Worm (Caenorhabditis elegans) whole organism, L2 larva: ENCODE measurements around the gene dmsr-12.
A peak's percentile ranks its signal among the peaks of the same experiment; 100 is the strongest.

Experiments used
- F13H6.1 ChIP-seq: sonication (generic microtip); optimal IDR thresholded peaks from 2 replicates; lab custom pipeline; 2016; ENCODE audit warnings: missing genetic modification characterization, missing compliant biosample characterization
- R02D3.7 ChIP-seq: fragments of 150-350 bp; optimal IDR thresholded peaks from 2 replicates; lab custom pipeline; 2014; ENCODE audit warnings: missing biosample characterization, missing genetic modification characterization
- Y55F3AM.14 ChIP-seq: fragments of 200-800 bp; sonication (Bioruptor generic); optimal IDR thresholded peaks from 2 replicates; lab custom pipeline; 2018; ENCODE audit warnings: mild to moderate bottlenecking, missing genetic modification characterization, missing compliant biosample characterization
- ZK546.5 ChIP-seq: sonication (generic microtip); optimal IDR thresholded peaks from 2 replicates; lab custom pipeline; 2017; ENCODE audit warnings: missing biosample characterization, missing genetic modification characterization
- alr-1 ChIP-seq: fragments of 150-350 bp; optimal IDR thresholded peaks from 2 replicates; lab custom pipeline; 2014; ENCODE audit warnings: missing biosample characterization, missing genetic modification characterization
- aly-2 ChIP-seq: fragments of 150-350 bp; optimal IDR thresholded peaks from 2 replicates; lab custom pipeline; 2014; ENCODE audit warnings: missing biosample characterization, missing genetic modification characterization
- ama-1 ChIP-seq: fragments of 150-350 bp; optimal IDR thresholded peaks from 2 replicates; lab custom pipeline; 2018; ENCODE audit warnings: inconsistent platforms
- blmp-1 ChIP-seq: sonication (generic microtip); optimal IDR thresholded peaks from 2 replicates; lab custom pipeline; 2017; ENCODE audit warnings: missing genetic modification characterization, mild to moderate bottlenecking, missing compliant biosample characterization, antibody characterized with exemption, moderate library complexity; ENCODE audit not compliant: insufficient read depth
- crh-2 ChIP-seq: sonication (generic microtip); optimal IDR thresholded peaks from 2 replicates; lab custom pipeline; 2017; ENCODE audit warnings: missing biosample characterization, missing genetic modification characterization
- dmd-4 ChIP-seq: sonication (generic microtip); optimal IDR thresholded peaks from 2 replicates; lab custom pipeline; 2017; ENCODE audit warnings: missing biosample characterization, missing genetic modification characterization
- elt-1 ChIP-seq: fragments of 150-350 bp; optimal IDR thresholded peaks from 2 replicates; lab custom pipeline; 2014; ENCODE audit warnings: missing biosample characterization, missing genetic modification characterization
- elt-3 ChIP-seq: sonication (generic microtip); optimal IDR thresholded peaks from 2 replicates; lab custom pipeline; 2017; ENCODE audit warnings: missing biosample characterization, missing genetic modification characterization
- gmeb-1 ChIP-seq: fragments of 150-350 bp; optimal IDR thresholded peaks from 2 replicates; lab custom pipeline; 2014; ENCODE audit warnings: missing biosample characterization, missing genetic modification characterization
- lin-13 ChIP-seq: fragments of 150-350 bp; optimal IDR thresholded peaks from 2 replicates; lab custom pipeline; 2014; ENCODE audit warnings: missing biosample characterization, missing genetic modification reagents, missing genetic modification characterization
- lin-39 ChIP-seq: fragments of 150-350 bp; optimal IDR thresholded peaks from 2 replicates; lab custom pipeline; 2014; ENCODE audit warnings: missing biosample characterization, missing genetic modification reagents, missing genetic modification characterization
- lsy-2 ChIP-seq, 2 experiments: fragments of 150-350 bp in 1 of 2; sonication (generic microtip) in 1 of 2; optimal IDR thresholded peaks; 2 replicates each; lab custom pipeline; 2014 to 2017; ENCODE audit warnings: missing biosample characterization in 2 of 2, missing genetic modification characterization in 2 of 2
- mbf-1 ChIP-seq: sonication (generic microtip); optimal IDR thresholded peaks from 2 replicates; lab custom pipeline; 2017; ENCODE audit warnings: missing biosample characterization, missing genetic modification characterization
- nhr-10 ChIP-seq: sonication (generic microtip); optimal IDR thresholded peaks from 2 replicates; lab custom pipeline; 2017; ENCODE audit warnings: missing biosample characterization, missing genetic modification characterization
- nhr-11 ChIP-seq: fragments of 150-350 bp; optimal IDR thresholded peaks from 2 replicates; lab custom pipeline; 2014; ENCODE audit warnings: missing biosample characterization, missing genetic modification characterization
- nhr-12 ChIP-seq: fragments of 150-350 bp; optimal IDR thresholded peaks from 2 replicates; lab custom pipeline; 2014; ENCODE audit warnings: missing biosample characterization, missing genetic modification characterization
- nhr-129 ChIP-seq: fragments of 150-350 bp; optimal IDR thresholded peaks from 2 replicates; lab custom pipeline; 2014; ENCODE audit warnings: missing biosample characterization, missing genetic modification characterization
- nhr-21 ChIP-seq: fragments of 150-350 bp; optimal IDR thresholded peaks from 2 replicates; lab custom pipeline; 2014; ENCODE audit warnings: missing biosample characterization, missing genetic modification characterization
- nhr-23 ChIP-seq: fragments of 150-350 bp; optimal IDR thresholded peaks from 2 replicates; lab custom pipeline; 2014; ENCODE audit warnings: missing biosample characterization, missing genetic modification reagents, missing genetic modification characterization
- nhr-237 ChIP-seq: fragments of 150-350 bp; optimal IDR thresholded peaks from 2 replicates; lab custom pipeline; 2014; ENCODE audit warnings: missing biosample characterization, missing genetic modification characterization
- nhr-6 ChIP-seq: fragments of 150-350 bp; optimal IDR thresholded peaks from 2 replicates; lab custom pipeline; 2014; ENCODE audit warnings: missing biosample characterization, missing genetic modification characterization
- peb-1 ChIP-seq: fragments of 150-350 bp; optimal IDR thresholded peaks from 2 replicates; lab custom pipeline; 2014; ENCODE audit warnings: missing biosample characterization, missing genetic modification characterization
- sem-4 ChIP-seq: fragments of 150-350 bp; optimal IDR thresholded peaks from 2 replicates; lab custom pipeline; 2014; ENCODE audit warnings: missing biosample characterization, missing genetic modification reagents, missing genetic modification characterization
- sma-3 ChIP-seq: sonication (generic microtip); optimal IDR thresholded peaks from 2 replicates; lab custom pipeline; 2016; ENCODE audit warnings: missing genetic modification reagents, missing genetic modification characterization, missing compliant biosample characterization
- sma-9 ChIP-seq, 2 experiments: fragments of 150-350 bp in 1 of 2; sonication (generic microtip) in 1 of 2; optimal IDR thresholded peaks; 2 replicates each; lab custom pipeline; 2014 to 2016; ENCODE audit warnings: missing genetic modification characterization in 2 of 2, mild to moderate bottlenecking in 1 of 2, missing biosample characterization in 1 of 2, missing compliant biosample characterization in 1 of 2, missing genetic modification reagents in 1 of 2, moderate library complexity in 1 of 2
- snpc-4 ChIP-seq: fragments of 150-350 bp; optimal IDR thresholded peaks from 2 replicates; lab custom pipeline; 2014; ENCODE audit warnings: missing biosample characterization, missing genetic modification characterization
- unc-62 ChIP-seq: fragments of 150-350 bp; optimal IDR thresholded peaks from 2 replicates; lab custom pipeline; 2014; ENCODE audit warnings: missing biosample characterization, missing genetic modification reagents, missing genetic modification characterization
- zag-1 ChIP-seq: fragments of 150-350 bp; optimal IDR thresholded peaks from 2 replicates; lab custom pipeline; 2014; ENCODE audit warnings: missing biosample characterization, missing genetic modification characterization
- ztf-11 ChIP-seq: sonication (generic microtip); optimal IDR thresholded peaks from 2 replicates; lab custom pipeline; 2017; ENCODE audit warnings: missing biosample characterization, missing genetic modification characterization
- ztf-4 ChIP-seq: fragments of 150-350 bp; optimal IDR thresholded peaks from 2 replicates; lab custom pipeline; 2014; ENCODE audit warnings: missing biosample characterization, missing genetic modification characterization

The dmsr-12 gene

ce11 chrV:6773735-6774134 lies 32.5 kb downstream of the dmsr-12 start, which contains the start of gene ZC404.16:
Gene ZC404.16 (minus strand): TSS chrV:6773835.
- no peak for TF ChIP-seq nhr-237
- TF ChIP-seq nhr-12: no peak
- no peak for TF ChIP-seq Y55F3AM.14 (GFP tag; lab: Kevin White, UChicago)
- TF ChIP-seq gmeb-1: no peak
- TF ChIP-seq lsy-2 (tag; optimal IDR thresholded peaks at IDR 0.05; lab: Kevin White, UChicago): no peak
- no peak for TF ChIP-seq zag-1 (tag; lab: Kevin White, UChicago)

DNA sequence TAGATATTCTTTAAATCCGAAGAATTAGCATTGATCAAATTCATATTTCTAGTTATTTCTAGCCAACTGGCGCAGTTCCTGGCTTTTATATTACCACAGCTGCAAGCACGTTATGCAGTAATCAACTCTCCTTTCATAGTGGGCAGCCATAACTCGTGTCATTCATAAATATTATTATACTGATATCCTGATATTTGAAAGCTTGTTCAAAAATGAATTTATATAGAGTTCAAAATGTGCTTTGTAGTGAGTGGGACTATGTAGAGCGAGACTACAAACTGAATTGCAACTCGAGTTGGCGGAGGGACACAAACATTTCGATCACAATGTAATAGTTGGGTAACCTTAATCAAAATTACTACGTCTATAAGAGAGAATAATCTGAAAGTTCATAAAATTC lies 34.6 kb downstream of the dmsr-12 start, which contains the start of gene srh-30:
Gene srh-30, minus strand, starts transcription at position 101 of the 400 bp plus-strand sequence.
- TF ChIP-seq snpc-4: no peak
- TF ChIP-seq, all 48 proteins: peak for 0

DNA sequence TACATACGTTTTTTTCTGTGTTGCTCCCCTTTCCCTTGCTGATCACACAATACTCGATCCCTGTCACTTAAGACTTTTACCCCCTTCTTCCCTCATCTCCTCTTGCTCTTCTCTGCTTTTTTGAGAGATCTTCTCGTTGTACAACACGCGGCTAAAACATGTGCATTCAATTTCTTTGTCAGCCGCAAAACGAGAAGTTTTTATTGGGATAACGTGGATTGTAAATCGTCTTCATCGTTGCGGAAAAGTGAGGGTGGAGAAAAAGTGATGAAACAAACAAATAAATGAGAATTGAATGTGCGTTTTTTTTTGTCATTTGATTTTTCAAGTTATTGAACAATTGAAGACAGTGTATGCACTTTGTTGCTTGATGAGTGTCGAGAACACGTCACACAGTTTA lies 36.8 kb downstream of the dmsr-12 start:
- TF ChIP-seq nhr-21 (tag; lab: Kevin White, UChicago): no peak
- no peak for TF ChIP-seq nhr-11
- TF ChIP-seq Y55F3AM.14 (GFP tag; lab: Kevin White, UChicago): no peak
- no peak for TF ChIP-seq ZK546.5 (tag; lab: Kevin White, UChicago)
- TF ChIP-seq sem-4 (tag; lab: Kevin White, UChicago): no peak
- TF ChIP-seq peb-1: no peak
- TF ChIP-seq zag-1 (tag; lab: Kevin White, UChicago): no peak
- no peak for TF ChIP-seq R02D3.7 (tag; lab: Kevin White, UChicago)
- TF ChIP-seq ztf-4 (tag; lab: Kevin White, UChicago): no peak
- TF ChIP-seq crh-2: no peak
- no peak for TF ChIP-seq nhr-12

DNA sequence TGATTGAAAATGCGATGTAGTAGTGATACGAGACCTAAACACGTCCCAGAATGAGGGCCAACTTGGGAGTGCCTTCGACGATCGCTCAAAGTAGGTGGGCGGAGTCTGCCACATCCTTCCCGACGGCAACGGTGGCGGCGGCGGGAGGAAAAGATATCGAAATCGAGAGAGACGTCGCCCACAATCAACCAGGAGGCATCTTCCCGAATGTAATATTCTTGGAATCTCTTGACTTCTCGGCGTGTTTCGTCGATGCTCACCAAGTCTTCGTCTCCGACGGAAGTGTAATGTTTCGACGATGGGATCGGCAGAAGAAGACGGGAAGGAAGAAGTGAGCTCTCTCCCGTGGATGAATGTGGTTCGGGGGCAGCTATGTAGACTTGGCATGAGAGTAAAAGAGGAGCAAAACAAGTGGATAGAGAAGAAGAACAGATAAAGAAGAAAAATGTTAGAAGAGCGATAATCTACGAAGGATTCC lies 37.7 kb downstream of the dmsr-12 start, which contains the start of the genes T25F10.1 and clik-1:
Gene T25F10.1, plus strand, starts transcription at position 51 of the 478 bp plus-strand sequence.
Gene clik-1, minus strand, starts transcription at position 281 of the 478 bp plus-strand sequence.
- TF ChIP-seq blmp-1 (tag; lab: Kevin White, UChicago) (no peak), elt-1 (no peak), alr-1 (no peak), R02D3.7 (tag; lab: Kevin White, UChicago) (no peak), snpc-4 (no peak), F13H6.1 (peak; percentile 63), ama-1 (lab: Kevin White, UChicago) (no peak), unc-62 (no peak), nhr-11 (no peak), nhr-6 (tag; lab: Kevin White, UChicago) (no peak), nhr-129 (tag; lab: Kevin White, UChicago) (peak; percentile 62), nhr-23 (tag; lab: Kevin White, UChicago) (no peak), lsy-2 (tag; optimal IDR thresholded peaks at IDR 0.05; lab: Kevin White, UChicago) (no peak), aly-2 (no peak), mbf-1 (tag; lab: Kevin White, UChicago) (no peak), nhr-21 (tag; lab: Kevin White, UChicago) (no peak), nhr-237 (no peak), nhr-12 (no peak), lin-39 (tag; lab: Kevin White, UChicago) (no peak), ztf-11 (tag; lab: Kevin White, UChicago) (no peak), sma-9 (GFP tag; optimal IDR thresholded peaks at IDR 0.05; lab: Kevin White, UChicago) (peak; percentile 3), sma-9 (tag; optimal IDR thresholded peaks at IDR 0.05; lab: Kevin White, UChicago) (no peak), elt-3 (tag; lab: Kevin White, UChicago) (no peak), sma-3 (GFP tag; lab: Kevin White, UChicago) (no peak), dmd-4 (tag; lab: Kevin White, UChicago) (no peak), ZK546.5 (tag; lab: Kevin White, UChicago) (no peak)

- TF ChIP-seq alr-1 (no peak), F13H6.1 (no peak), lin-39 (tag; lab: Kevin White, UChicago) (no peak), nhr-12 (no peak), nhr-10 (tag; lab: Kevin White, UChicago) (no peak), lin-13 (no peak), nhr-23 (tag; lab: Kevin White, UChicago) (no peak), lsy-2 (tag; optimal IDR thresholded peaks at IDR 0.05; lab: Kevin White, UChicago) (no peak), snpc-4 (no peak), crh-2 (no peak), sma-9 (GFP tag; optimal IDR thresholded peaks at IDR 0.05; lab: Kevin White, UChicago) (no peak), sma-9 (tag; optimal IDR thresholded peaks at IDR 0.05; lab: Kevin White, UChicago) (no peak)
These were observed 38.7 kb downstream of the dmsr-12 start for ce11 chrV:6767576-6767975.
